Fruit fly (Drosophila melanogaster) whole organism: ENCODE measurements around the gene trem.

Experiments used
- pan ChIP-seq: fragments of >200 bp; optimal IDR thresholded peaks from 2 replicates; lab custom pipeline; 2017
- psq ChIP-seq: fragments of >200 bp; optimal IDR thresholded peaks from 2 replicates; lab custom pipeline; 2017

- TF ChIP-seq pan (lab: Kevin White, UChicago): no peak
- TF ChIP-seq psq: no peak
Observed at dm6 chr3R:19995408-19995807, 35.7 kb downstream of the trem start.
